Fruit fly (Drosophila melanogaster): ENCODE data around the gene Inx2.
A peak's percentile ranks its signal among the peaks of the same experiment; 100 is the strongest.

Inx2 gene

dm6 chrX:7013320-7014214, 15.1 kb downstream of the Inx2 start, which contains the start of the genes CG3032 and CG4593 (continued):
- TF ChIP-seq Kr (GFP tag; optimal IDR thresholded peaks at IDR 0.05) (no peak), sima (GFP tag; optimal IDR thresholded peaks at IDR 0.05) (no peak), CG2875 (GFP tag; optimal IDR thresholded peaks at IDR 0.05) (peak; percentile 16), CG2120 (GFP tag; optimal IDR thresholded peaks at IDR 0.05) (peak; percentile 94), CG8359 (GFP tag; optimal IDR thresholded peaks at IDR 0.05; ENCODE audit: borderline replicate concordance) (no peak), D19A (tag; optimal IDR thresholded peaks at IDR 0.05) (peak; percentile 58), CG16815 (GFP tag; optimal IDR thresholded peaks at IDR 0.05) (peak; percentile 73), Hmx (GFP tag; optimal IDR thresholded peaks at IDR 0.05) (peak; percentile 56), emc (GFP tag; optimal IDR thresholded peaks at IDR 0.05) (peak; percentile 38), sc (optimal IDR thresholded peaks at IDR 0.05) (no peak), sc (GFP tag; optimal IDR thresholded peaks at IDR 0.05) (no peak), CG14965 (GFP tag; optimal IDR thresholded peaks at IDR 0.05; ENCODE audit: borderline replicate concordance) (no peak), CG17359 (tag; optimal IDR thresholded peaks at IDR 0.05) (peak; percentile 82), CG17385 (GFP tag; optimal IDR thresholded peaks at IDR 0.05) (peak; percentile 93), mld (GFP tag; IDR thresholded peaks at IDR 0.05; ENCODE audit: partially characterized antibody) (no peak), CG17568 (GFP tag; optimal IDR thresholded peaks at IDR 0.05) (peak; percentile 69), CG7357 (GFP tag; IDR thresholded peaks at IDR 0.05) (peak; percentile 79; the same call in 1 of the 3 replicates), unc-4 (GFP tag; IDR thresholded peaks at IDR 0.05; ENCODE audit: partially characterized antibody) (peak; percentile 21; the same call in 1 of the 2 replicates), odd (GFP tag; optimal IDR thresholded peaks at IDR 0.05) (no peak), CG13424 (tag; optimal IDR thresholded peaks at IDR 0.05) (peak; percentile 77), CG9727 (GFP tag; optimal IDR thresholded peaks at IDR 0.05) (peak; percentile 70), CG14667 (GFP tag; IDR thresholded peaks at IDR 0.05) (peak; percentile 81), h (optimal IDR thresholded peaks at IDR 0.05) (no peak), BEAF-32 (GFP tag; optimal IDR thresholded peaks at IDR 0.05) (peak; percentile 57), E2f1 (GFP tag; IDR thresholded peaks at IDR 0.05) (peak; percentile 90), fd3F (GFP tag; optimal IDR thresholded peaks at IDR 0.05) (peak; percentile 83), ab (GFP tag; optimal IDR thresholded peaks at IDR 0.05) (peak; percentile 42), p53 (GFP tag; optimal IDR thresholded peaks at IDR 0.05) (no peak), CG16863 (GFP tag; optimal IDR thresholded peaks at IDR 0.05) (peak; percentile 60), unpg (GFP tag; optimal IDR thresholded peaks at IDR 0.05) (peak; percentile 86), CG10274 (GFP tag; optimal IDR thresholded peaks at IDR 0.05) (no peak), abd-A (tag; optimal IDR thresholded peaks at IDR 0.05) (no peak), CG18476 (GFP tag; optimal IDR thresholded peaks at IDR 0.05) (peak; percentile 69), CG17612 (GFP tag; IDR thresholded peaks at IDR 0.05) (peak; percentile 28; the same call in 1 of the 2 replicates), Optix (GFP tag; IDR thresholded peaks at IDR 0.05) (peak; percentile 68; the same call in 2 of the 3 replicates), zfh1 (GFP tag; IDR thresholded peaks at IDR 0.05) (peak; percentile 88), fu2 (GFP tag; optimal IDR thresholded peaks at IDR 0.05) (peak; percentile 73), Mes4 (GFP tag; optimal IDR thresholded peaks at IDR 0.05) (peak; percentile 25), mam (GFP tag; optimal IDR thresholded peaks at IDR 0.05) (peak; percentile 89), hb (GFP tag; IDR thresholded peaks at IDR 0.05; ENCODE audit: partially characterized antibody) (no peak), yki (optimal IDR thresholded peaks at IDR 0.05) (no peak), slp2 (GFP tag; optimal IDR thresholded peaks at IDR 0.05) (peak; percentile 47), CG17328 (GFP tag; IDR thresholded peaks at IDR 0.05) (peak; percentile 89), CTCF (GFP tag; optimal IDR thresholded peaks at IDR 0.05) (peak; percentile 5), CG6689 (GFP tag; IDR thresholded peaks at IDR 0.05) (peak; percentile 87), lilli (GFP tag; optimal IDR thresholded peaks at IDR 0.05) (peak; percentile 89), CG6254 (GFP tag; optimal IDR thresholded peaks at IDR 0.05) (no peak), TFAM (GFP tag; optimal IDR thresholded peaks at IDR 0.05) (no peak), CG31224 (GFP tag; IDR thresholded peaks at IDR 0.05) (peak; percentile 82), seq (GFP tag; IDR thresholded peaks at IDR 0.05) (peak; percentile 83)
